Worm (Caenorhabditis elegans): ENCODE measurements around the gene clec-122.

Gene clec-122

ce11 chrII:3065086-3065485, 40.8 kb upstream of the clec-122 start:
- TF ChIP-seq scrt-1 (GFP tag; IDR thresholded peaks at IDR 0.05), result no peak
- TF ChIP-seq ceh-36 (tag; optimal IDR thresholded peaks at IDR 0.05), result no peak
- no peak for TF ChIP-seq B0310.2 (tag; optimal IDR thresholded peaks at IDR 0.05)
- TF ChIP-seq pes-1 (GFP tag; IDR thresholded peaks at IDR 0.05), result no peak
- no peak for TF ChIP-seq hmg-4 (GFP tag; optimal IDR thresholded peaks at IDR 0.05)
- no peak for TF ChIP-seq sea-1 (GFP tag; conservative IDR thresholded peaks at IDR 0.05)
- no peak for TF ChIP-seq flt-1 (GFP tag; IDR thresholded peaks at IDR 0.05)
- no peak for TF ChIP-seq hmbx-1 (tag; optimal IDR thresholded peaks at IDR 0.05)

ce11 chrII:3066401-3066800, 39.5 kb upstream of the clec-122 start:
- TF ChIP-seq F13C5.2 (tag; optimal IDR thresholded peaks at IDR 0.05) (no peak), pes-1 (GFP tag; IDR thresholded peaks at IDR 0.05) (no peak), tbx-11 (GFP tag; IDR thresholded peaks at IDR 0.05) (no peak), ets-7 (tag; optimal IDR thresholded peaks at IDR 0.05) (no peak), hmbx-1 (tag; optimal IDR thresholded peaks at IDR 0.05) (no peak), aly-1 (tag; optimal IDR thresholded peaks at IDR 0.05) (no peak), ceh-36 (tag; optimal IDR thresholded peaks at IDR 0.05) (no peak), scrt-1 (GFP tag; IDR thresholded peaks at IDR 0.05) (no peak), ceh-13 (GFP tag; optimal IDR thresholded peaks at IDR 0.05) (no peak), flt-1 (GFP tag; IDR thresholded peaks at IDR 0.05) (no peak), ama-1 (optimal IDR thresholded peaks at IDR 0.05) (no peak), B0310.2 (tag; optimal IDR thresholded peaks at IDR 0.05) (no peak), tbx-37 (GFP tag; conservative IDR thresholded peaks at IDR 0.05) (no peak)

ce11 chrII:3067447-3067846, 38.4 kb upstream of the clec-122 start:
- TF ChIP-seq ceh-36 (tag; optimal IDR thresholded peaks at IDR 0.05), result no peak
- TF ChIP-seq pes-1 (GFP tag; IDR thresholded peaks at IDR 0.05), result no peak
- TF ChIP-seq tbx-11 (GFP tag; IDR thresholded peaks at IDR 0.05), result no peak
- TF ChIP-seq ets-7 (tag; optimal IDR thresholded peaks at IDR 0.05), result no peak
- no peak for TF ChIP-seq ama-1 (optimal IDR thresholded peaks at IDR 0.05)
- TF ChIP-seq ceh-13 (GFP tag; optimal IDR thresholded peaks at IDR 0.05), result no peak
- no peak for TF ChIP-seq F13C5.2 (tag; optimal IDR thresholded peaks at IDR 0.05)
- TF ChIP-seq hmg-4 (GFP tag; optimal IDR thresholded peaks at IDR 0.05), result no peak
- TF ChIP-seq tra-4 (tag; optimal IDR thresholded peaks at IDR 0.05), result no peak
- no peak for TF ChIP-seq scrt-1 (GFP tag; IDR thresholded peaks at IDR 0.05)

- TF ChIP-seq ceh-36 (tag; optimal IDR thresholded peaks at IDR 0.05), result no peak
- TF ChIP-seq tbx-11 (GFP tag; IDR thresholded peaks at IDR 0.05), result no peak
- TF ChIP-seq F13C5.2 (tag; optimal IDR thresholded peaks at IDR 0.05), result no peak
- TF ChIP-seq tbx-37 (GFP tag; conservative IDR thresholded peaks at IDR 0.05), result no peak
- TF ChIP-seq hmg-4 (GFP tag; optimal IDR thresholded peaks at IDR 0.05), result no peak
- TF ChIP-seq tra-4 (tag; optimal IDR thresholded peaks at IDR 0.05), result no peak
- no peak for TF ChIP-seq hmbx-1 (tag; optimal IDR thresholded peaks at IDR 0.05)
- TF ChIP-seq pes-1 (GFP tag; IDR thresholded peaks at IDR 0.05), result no peak
- no peak for TF ChIP-seq flt-1 (GFP tag; IDR thresholded peaks at IDR 0.05)
- TF ChIP-seq sea-1 (GFP tag; conservative IDR thresholded peaks at IDR 0.05), result no peak
- no peak for TF ChIP-seq hnd-1 (tag; optimal IDR thresholded peaks at IDR 0.05)
- TF ChIP-seq B0310.2 (tag; optimal IDR thresholded peaks at IDR 0.05), result no peak
Observed at ce11 chrII:3067896-3068295, 38.0 kb upstream of the clec-122 start.

ce11 chrII:3068646-3069045, 37.2 kb upstream of the clec-122 start:
- TF ChIP-seq scrt-1 (GFP tag; IDR thresholded peaks at IDR 0.05), result no peak
- no peak for TF ChIP-seq F13C5.2 (tag; optimal IDR thresholded peaks at IDR 0.05)
- TF ChIP-seq hmbx-1 (tag; optimal IDR thresholded peaks at IDR 0.05), result no peak
- TF ChIP-seq aly-1 (tag; optimal IDR thresholded peaks at IDR 0.05), result no peak
- TF ChIP-seq tbx-37 (GFP tag; conservative IDR thresholded peaks at IDR 0.05), result no peak
- no peak for TF ChIP-seq hnd-1 (tag; optimal IDR thresholded peaks at IDR 0.05)
- TF ChIP-seq tbx-11 (GFP tag; IDR thresholded peaks at IDR 0.05), result no peak
- TF ChIP-seq hmg-4 (GFP tag; optimal IDR thresholded peaks at IDR 0.05), result no peak

ce11 chrII:3070182-3070581, 35.7 kb upstream of the clec-122 start:
- TF ChIP-seq scrt-1 (GFP tag; IDR thresholded peaks at IDR 0.05), result no peak
- TF ChIP-seq pes-1 (GFP tag; IDR thresholded peaks at IDR 0.05), result no peak
- no peak for TF ChIP-seq F13C5.2 (tag; optimal IDR thresholded peaks at IDR 0.05)
- TF ChIP-seq sea-1 (GFP tag; conservative IDR thresholded peaks at IDR 0.05), result no peak
- no peak for TF ChIP-seq flt-1 (GFP tag; IDR thresholded peaks at IDR 0.05)
- no peak for TF ChIP-seq hnd-1 (tag; optimal IDR thresholded peaks at IDR 0.05)
- no peak for TF ChIP-seq tbx-11 (GFP tag; IDR thresholded peaks at IDR 0.05)
- no peak for TF ChIP-seq tbx-37 (GFP tag; conservative IDR thresholded peaks at IDR 0.05)
- TF ChIP-seq tra-4 (tag; optimal IDR thresholded peaks at IDR 0.05), result no peak
- no peak for TF ChIP-seq aly-1 (tag; optimal IDR thresholded peaks at IDR 0.05)
- no peak for TF ChIP-seq ceh-36 (tag; optimal IDR thresholded peaks at IDR 0.05)
- no peak for TF ChIP-seq B0310.2 (tag; optimal IDR thresholded peaks at IDR 0.05)
- TF ChIP-seq ceh-13 (GFP tag; optimal IDR thresholded peaks at IDR 0.05), result no peak
- TF ChIP-seq ama-1 (optimal IDR thresholded peaks at IDR 0.05), result no peak
- no peak for TF ChIP-seq hmg-4 (GFP tag; optimal IDR thresholded peaks at IDR 0.05)

- TF ChIP-seq ceh-36 (tag; optimal IDR thresholded peaks at IDR 0.05) (no peak), ama-1 (optimal IDR thresholded peaks at IDR 0.05) (no peak), aly-1 (tag; optimal IDR thresholded peaks at IDR 0.05) (no peak), B0310.2 (tag; optimal IDR thresholded peaks at IDR 0.05) (no peak), tbx-11 (GFP tag; IDR thresholded peaks at IDR 0.05) (no peak), ceh-13 (GFP tag; optimal IDR thresholded peaks at IDR 0.05) (no peak), pes-1 (GFP tag; IDR thresholded peaks at IDR 0.05) (no peak), flt-1 (GFP tag; IDR thresholded peaks at IDR 0.05) (no peak), hmbx-1 (tag; optimal IDR thresholded peaks at IDR 0.05) (no peak), ets-7 (tag; optimal IDR thresholded peaks at IDR 0.05) (no peak), tbx-37 (GFP tag; conservative IDR thresholded peaks at IDR 0.05) (no peak), hmg-4 (GFP tag; optimal IDR thresholded peaks at IDR 0.05) (no peak), scrt-1 (GFP tag; IDR thresholded peaks at IDR 0.05) (no peak)
Observed at ce11 chrII:3071012-3071749, 34.7 kb upstream of the clec-122 start, which contains the start of gene Y25C1A.7. Gene Y25C1A.7 (minus strand): TSS chrII:3071062.

Data from whole organism, early embryonic.